Worm (Caenorhabditis elegans): Measurements from ENCODE around the gene D2062.13.

ce11 chrII:2641777-2642176, 29.4 kb downstream of the D2062.13 start, which contains the start of gene F22E5.7:
- TF ChIP-seq lin-39 (tag; optimal IDR thresholded peaks at IDR 0.05) (no peak), nhr-11 (tag; optimal IDR thresholded peaks at IDR 0.05) (no peak), R02D3.7 (tag; optimal IDR thresholded peaks at IDR 0.05) (no peak), lin-15B (tag; optimal IDR thresholded peaks at IDR 0.05) (no peak), unc-39 (tag; optimal IDR thresholded peaks at IDR 0.05) (no peak), nhr-43 (tag; optimal IDR thresholded peaks at IDR 0.05; ENCODE audit: poor library complexity, severe bottlenecking) (no peak), snpc-4 (tag; optimal IDR thresholded peaks at IDR 0.05) (no peak)

All from whole organism, L3 larva.